Fruit fly (Drosophila melanogaster) whole organism, embryonic: ENCODE data around the gene CG8516.

ENCODE experiments used
- Adf1 ChIP-seq: fragments of 200-800 bp; sonication (Bioruptor generic); IDR thresholded peaks from 2 replicates; pipeline ENCODE4 v1.3.6; 2022; ENCODE audit warnings: missing biosample characterization, missing genetic modification characterization
- BEAF-32 ChIP-seq: fragments of 200-800 bp; sonication (Bioruptor generic); optimal IDR thresholded peaks from 3 replicates; lab custom pipeline; 2017; ENCODE audit warnings: missing biosample characterization, missing genetic modification characterization, mild to moderate bottlenecking, moderate library complexity, missing genetic modification reagents
- CG10543 ChIP-seq: fragments of 200-800 bp; sonication (Bioruptor generic); optimal IDR thresholded peaks from 3 replicates; lab custom pipeline; 2017; ENCODE audit warnings: missing biosample characterization, mild to moderate bottlenecking, missing genetic modification characterization, moderate library complexity
- CG10979 ChIP-seq: fragments of 200-800 bp; sonication (Bioruptor generic); optimal IDR thresholded peaks from 2 replicates; lab custom pipeline; 2018; ENCODE audit warnings: missing biosample characterization, mild to moderate bottlenecking, missing genetic modification characterization, moderate library complexity
- CG11247 ChIP-seq: fragments of 200-800 bp; sonication (Bioruptor generic); IDR thresholded peaks from 2 replicates; pipeline ENCODE4 v1.3.6; 2022; ENCODE audit warnings: missing biosample characterization, missing genetic modification characterization
- CG12155 ChIP-seq: fragments of 200-800 bp; sonication (Bioruptor generic); optimal IDR thresholded peaks from 3 replicates; lab custom pipeline; 2016; ENCODE audit warnings: missing biosample characterization, missing genetic modification characterization
- CG12659 ChIP-seq: fragments of 200-800 bp; sonication (Bioruptor generic); optimal IDR thresholded peaks from 3 replicates; lab custom pipeline; 2017; ENCODE audit warnings: mild to moderate bottlenecking, missing biosample characterization, missing genetic modification reagents, missing genetic modification characterization
- CG15514 ChIP-seq: fragments of 200-800 bp; sonication (Bioruptor generic); optimal IDR thresholded peaks from 3 replicates; lab custom pipeline; 2017; ENCODE audit warnings: missing biosample characterization, missing genetic modification characterization, mild to moderate bottlenecking, moderate library complexity, missing genetic modification reagents
- CG1602 ChIP-seq: fragments of 200-800 bp; sonication (Bioruptor generic); optimal IDR thresholded peaks from 3 replicates; lab custom pipeline; 2016; ENCODE audit warnings: missing biosample characterization, missing genetic modification characterization
- CG16813 ChIP-seq: fragments of 200-800 bp; sonication (Bioruptor generic); IDR thresholded peaks from 3 replicates; pipeline ENCODE4 v1.3.6; 2022; ENCODE audit warnings: missing biosample characterization, missing genetic modification characterization; ENCODE audit not compliant: partially characterized antibody
- CG17912 ChIP-seq: fragments of 200-800 bp; sonication (Bioruptor generic); optimal IDR thresholded peaks from 2 replicates; lab custom pipeline; 2018; ENCODE audit warnings: missing biosample characterization, mild to moderate bottlenecking, missing genetic modification characterization
- CG18599 ChIP-seq: fragments of 200-800 bp; sonication (Bioruptor generic); optimal IDR thresholded peaks from 3 replicates; lab custom pipeline; 2017; ENCODE audit warnings: missing biosample characterization, missing genetic modification characterization, mild to moderate bottlenecking, moderate library complexity, missing genetic modification reagents
- CG2120 ChIP-seq: fragments of 200-800 bp; sonication (Bioruptor generic); optimal IDR thresholded peaks from 3 replicates; lab custom pipeline; 2016; ENCODE audit warnings: missing biosample characterization, missing genetic modification characterization
- CG2678 ChIP-seq: fragments of 200-800 bp; sonication (Bioruptor generic); optimal IDR thresholded peaks from 3 replicates; lab custom pipeline; 2019; ENCODE audit warnings: missing biosample characterization, mild to moderate bottlenecking, missing genetic modification characterization, moderate library complexity
- CG3281 ChIP-seq: fragments of 200-800 bp; sonication (Bioruptor generic); optimal IDR thresholded peaks from 3 replicates; lab custom pipeline; 2017; ENCODE audit warnings: missing biosample characterization, mild to moderate bottlenecking, missing genetic modification characterization
- CG33557 ChIP-seq: fragments of 200-800 bp; sonication (Bioruptor generic); optimal IDR thresholded peaks from 2 replicates; lab custom pipeline; 2019; ENCODE audit warnings: missing biosample characterization, mild to moderate bottlenecking, missing genetic modification characterization, moderate library complexity
- CG34224 ChIP-seq: fragments of 200-800 bp; sonication (Bioruptor generic); IDR thresholded peaks from 3 replicates; pipeline ENCODE4 v1.3.6; 2022; ENCODE audit warnings: missing biosample characterization, missing genetic modification characterization; ENCODE audit not compliant: partially characterized antibody
- CG4424 ChIP-seq: fragments of 200-800 bp; sonication (Bioruptor generic); optimal IDR thresholded peaks from 3 replicates; lab custom pipeline; 2016; ENCODE audit warnings: missing biosample characterization, missing genetic modification characterization
- CG4820 ChIP-seq: fragments of 200-800 bp; sonication (Bioruptor generic); optimal IDR thresholded peaks from 3 replicates; lab custom pipeline; 2016; ENCODE audit warnings: missing biosample characterization, missing genetic modification characterization
- CG8478 ChIP-seq: fragments of >200 bp; optimal IDR thresholded peaks from 2 replicates; lab custom pipeline; 2018
- Fer3 ChIP-seq: fragments of 200-800 bp; sonication (Bioruptor generic); optimal IDR thresholded peaks from 2 replicates; lab custom pipeline; 2018; ENCODE audit warnings: missing biosample characterization, mild to moderate bottlenecking, missing genetic modification characterization, moderate library complexity
- HHEX ChIP-seq: fragments of 200-800 bp; sonication (Bioruptor generic); optimal IDR thresholded peaks from 3 replicates; lab custom pipeline; 2017; ENCODE audit warnings: missing biosample characterization, mild to moderate bottlenecking, missing genetic modification characterization, missing genetic modification reagents
- Hand ChIP-seq: fragments of 200-800 bp; sonication (Bioruptor generic); optimal IDR thresholded peaks from 2 replicates; lab custom pipeline; 2017; ENCODE audit warnings: mild to moderate bottlenecking, missing biosample characterization, missing genetic modification reagents, missing genetic modification characterization
- MTF-1 ChIP-seq: fragments of 200-800 bp; sonication (Bioruptor generic); optimal IDR thresholded peaks from 2 replicates; lab custom pipeline; 2018; ENCODE audit warnings: missing biosample characterization, mild to moderate bottlenecking, missing genetic modification characterization, borderline replicate concordance
- Neu2 ChIP-seq: fragments of 200-800 bp; sonication (Bioruptor generic); optimal IDR thresholded peaks from 3 replicates; lab custom pipeline; 2016; ENCODE audit warnings: missing biosample characterization, missing genetic modification characterization, borderline replicate concordance
- Oaz ChIP-seq: fragments of 200-800 bp; sonication (Bioruptor generic); IDR thresholded peaks from 2 replicates; pipeline ENCODE4 v1.3.6; 2022; ENCODE audit warnings: missing biosample characterization, missing genetic modification characterization
- Oli ChIP-seq: fragments of 200-800 bp; sonication (Bioruptor generic); optimal IDR thresholded peaks from 2 replicates; lab custom pipeline; 2018; ENCODE audit warnings: missing biosample characterization, mild to moderate bottlenecking, missing genetic modification characterization, moderate library complexity
- Pdp1 ChIP-seq, 2 experiments: fragments of 200-800 bp; sonication (Bioruptor generic); optimal IDR thresholded peaks; 3 replicates each; lab custom pipeline; 2016; ENCODE audit warnings: missing biosample characterization in 2 of 2, missing genetic modification characterization in 2 of 2, mild to moderate bottlenecking in 1 of 2, moderate library complexity in 1 of 2
- Six4 ChIP-seq: fragments of 200-800 bp; sonication (Bioruptor generic); optimal IDR thresholded peaks from 2 replicates; lab custom pipeline; 2016; ENCODE audit warnings: missing biosample characterization, missing genetic modification characterization
- ac ChIP-seq: fragments of 200-800 bp; sonication (Bioruptor generic); optimal IDR thresholded peaks from 3 replicates; lab custom pipeline; 2017; ENCODE audit warnings: missing biosample characterization, mild to moderate bottlenecking, missing genetic modification characterization
- chinmo ChIP-seq: fragments of 200-800 bp; sonication (Bioruptor generic); IDR thresholded peaks from 4 replicates; pipeline ENCODE4 v1.3.6; 2022; ENCODE audit warnings: missing biosample characterization, missing genetic modification characterization; ENCODE audit not compliant: partially characterized antibody
- chn ChIP-seq: fragments of 200-800 bp; sonication (Bioruptor generic); optimal IDR thresholded peaks from 2 replicates; lab custom pipeline; 2016; ENCODE audit warnings: missing biosample characterization, missing genetic modification characterization
- dimm ChIP-seq: fragments of 200-800 bp; sonication (Bioruptor generic); IDR thresholded peaks from 2 replicates; pipeline ENCODE4 v1.3.6; 2022; ENCODE audit warnings: missing biosample characterization, missing genetic modification characterization
- dysf ChIP-seq: fragments of 200-800 bp; sonication (Bioruptor generic); IDR thresholded peaks from 3 replicates; pipeline ENCODE4 v1.3.6; 2022; ENCODE audit warnings: missing biosample characterization, missing genetic modification characterization
- eve ChIP-seq, 2 experiments: fragments of >200 bp; optimal IDR thresholded peaks; 2 replicates each; lab custom pipeline; 2017; ENCODE audit warnings: missing biosample characterization in 2 of 2, missing genetic modification characterization in 2 of 2
- fd3F ChIP-seq: fragments of 200-800 bp; sonication (Bioruptor generic); optimal IDR thresholded peaks from 2 replicates; lab custom pipeline; 2018; ENCODE audit warnings: missing biosample characterization, mild to moderate bottlenecking, missing genetic modification characterization, moderate library complexity
- gce ChIP-seq: fragments of 200-800 bp; sonication (Bioruptor generic); IDR thresholded peaks from 3 replicates; pipeline ENCODE4 v1.3.6; 2022; ENCODE audit warnings: missing biosample characterization, missing genetic modification characterization
- gcm ChIP-seq: fragments of 200-800 bp; sonication (Bioruptor generic); optimal IDR thresholded peaks from 2 replicates; lab custom pipeline; 2019; ENCODE audit warnings: missing biosample characterization, mild to moderate bottlenecking, missing genetic modification characterization, moderate library complexity
- grn ChIP-seq: fragments of 200-800 bp; sonication (Bioruptor generic); optimal IDR thresholded peaks from 3 replicates; lab custom pipeline; 2017; ENCODE audit warnings: missing biosample characterization, missing genetic modification characterization
- gsb ChIP-seq: fragments of 200-800 bp; sonication (Bioruptor generic); IDR thresholded peaks from 2 replicates; pipeline ENCODE4 v1.3.6; 2022; ENCODE audit warnings: missing biosample characterization, missing genetic modification characterization
- klu ChIP-seq: fragments of 200-800 bp; sonication (Bioruptor generic); IDR thresholded peaks from 2 replicates; pipeline ENCODE4 v1.3.6; 2022; ENCODE audit warnings: missing biosample characterization, missing genetic modification characterization
- luna ChIP-seq: fragments of 200-800 bp; sonication (Bioruptor generic); optimal IDR thresholded peaks from 2 replicates; lab custom pipeline; 2016; ENCODE audit warnings: missing biosample characterization, missing genetic modification characterization
- pfk ChIP-seq: fragments of 200-800 bp; sonication (Bioruptor generic); optimal IDR thresholded peaks from 2 replicates; lab custom pipeline; 2018; ENCODE audit warnings: missing biosample characterization, mild to moderate bottlenecking, missing genetic modification characterization, moderate library complexity
- psq ChIP-seq: fragments of 200-800 bp; sonication (Bioruptor generic); optimal IDR thresholded peaks from 2 replicates; lab custom pipeline; 2017; ENCODE audit warnings: missing biosample characterization, missing genetic modification characterization
- row ChIP-seq: fragments of 200-800 bp; sonication (Bioruptor generic); IDR thresholded peaks from 3 replicates; pipeline ENCODE4 v1.3.6; 2022; ENCODE audit warnings: missing biosample characterization, missing genetic modification characterization
- shn ChIP-seq: fragments of 200-800 bp; sonication (Bioruptor generic); optimal IDR thresholded peaks from 3 replicates; lab custom pipeline; 2016; ENCODE audit warnings: missing biosample characterization, missing genetic modification characterization
- tll ChIP-seq, 2 experiments: fragments of 200-800 bp in 1 of 2; fragments of >200 bp in 1 of 2; sonication (Bioruptor generic) in 1 of 2; optimal IDR thresholded peaks; 2 replicates each; lab custom pipeline; 2017 to 2019; ENCODE audit warnings: missing biosample characterization in 2 of 2, missing genetic modification characterization in 2 of 2, mild to moderate bottlenecking in 1 of 2, moderate library complexity in 1 of 2
- trem ChIP-seq: fragments of 200-800 bp; optimal IDR thresholded peaks from 3 replicates; lab custom pipeline; 2019; ENCODE audit warnings: missing biosample characterization, mild to moderate bottlenecking, missing genetic modification characterization, moderate library complexity
- zen2 ChIP-seq: fragments of 200-800 bp; sonication (Bioruptor generic); IDR thresholded peaks from 3 replicates; pipeline ENCODE4 v1.3.6; 2022; ENCODE audit warnings: missing biosample characterization, missing genetic modification characterization; ENCODE audit not compliant: partially characterized antibody

Gene CG8516

DNA sequence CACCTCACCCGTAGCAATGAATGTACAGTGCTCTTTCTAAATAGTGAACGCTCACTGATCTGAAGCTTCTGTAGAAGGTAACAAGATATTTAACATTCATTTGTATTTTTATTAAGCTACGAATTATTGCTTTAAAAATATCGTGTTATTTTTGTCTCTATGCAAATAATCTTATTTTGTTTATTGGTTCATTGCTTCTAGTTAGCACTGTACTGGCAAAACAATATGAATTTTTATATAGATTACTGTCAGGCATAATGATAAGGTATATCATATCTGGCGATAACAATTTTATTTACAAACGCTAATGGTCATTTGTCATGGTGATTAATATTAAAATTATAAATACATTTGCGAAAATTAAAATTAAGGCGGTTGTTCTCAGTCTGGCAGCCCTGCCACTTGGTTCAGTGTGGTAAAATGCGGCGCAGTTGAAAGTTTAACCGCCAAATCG lies 21.5 kb upstream of the CG8516 start, which contains the start of gene CG9471 (continued):
- TF ChIP-seq psq (GFP tag; lab: Kevin White, UChicago) (peak; percentile 57), CG15514 (GFP tag; lab: Kevin White, UChicago) (peak; percentile 87), Neu2 (GFP tag; lab: Kevin White, UChicago) (peak; percentile 65), grn (GFP tag; lab: Kevin White, UChicago) (peak; percentile 82), CG4820 (GFP tag; lab: Kevin White, UChicago) (peak; percentile 89), Six4 (GFP tag; lab: Kevin White, UChicago) (peak; percentile 88), dimm (peak; percentile 68; the same call in 1 of the 2 replicates), trem (tag; lab: Kevin White, UChicago) (peak; percentile 90), eve (GFP tag; optimal IDR thresholded peaks at IDR 0.05; lab: Kevin White, UChicago) (no peak), Pdp1 (GFP tag; optimal IDR thresholded peaks at IDR 0.05; lab: Kevin White, UChicago) (peak; percentile 88 to 92), CG10979 (tag; lab: Kevin White, UChicago) (peak; percentile 86), tll (GFP tag; optimal IDR thresholded peaks at IDR 0.05; lab: Kevin White, UChicago) (no peak), CG33557 (GFP tag; lab: Kevin White, UChicago) (peak; percentile 82), gce (peak; percentile 80; the same call in 2 of the 3 replicates), gsb (peak; percentile 80), CG34224 (GFP tag; lab: Robert Waterston, UW) (no peak), CG4424 (GFP tag; lab: Kevin White, UChicago) (peak; percentile 91), Oaz (GFP tag; lab: Robert Waterston, UW) (peak; percentile 80), CG8478 (lab: Kevin White, UChicago) (no peak), Oli (tag; lab: Kevin White, UChicago) (peak; percentile 89), BEAF-32 (peak; percentile 37), Adf1 (GFP tag; lab: Robert Waterston, UW) (peak; percentile 71), CG1602 (GFP tag; lab: Kevin White, UChicago) (peak; percentile 87), CG16813 (GFP tag; lab: Robert Waterston, UW) (0 out of 3 replicates have a peak, but pooled peaks have one; percentile 24), MTF-1 (peak; percentile 64), CG3281 (GFP tag; lab: Kevin White, UChicago) (peak; percentile 93), CG17912 (GFP tag; lab: Kevin White, UChicago) (peak; percentile 77), zen2 (no peak), CG12155 (GFP tag; lab: Kevin White, UChicago) (peak; percentile 93), CG2678 (tag; lab: Kevin White, UChicago) (peak; percentile 95), ac (peak; percentile 29), HHEX (GFP tag; lab: Kevin White, UChicago) (peak; percentile 93), CG18599 (peak; percentile 94), fd3F (GFP tag; lab: Kevin White, UChicago) (peak; percentile 89), chinmo (GFP tag; lab: Robert Waterston, UW) (no peak), row (GFP tag; lab: Robert Waterston, UW) (peak; percentile 98), chn (peak; percentile 90), gcm (GFP tag; lab: Kevin White, UChicago) (peak; percentile 94), pfk (GFP tag; lab: Kevin White, UChicago) (peak; percentile 25), luna (GFP tag; lab: Kevin White, UChicago) (peak; percentile 72), CG12659 (GFP tag; lab: Kevin White, UChicago) (peak; percentile 93), Fer3 (tag; lab: Kevin White, UChicago) (peak; percentile 94), CG10543 (peak; percentile 94), dysf (GFP tag; lab: Robert Waterston, UW) (peak; percentile 94), Hand (GFP tag; lab: Kevin White, UChicago) (peak; percentile 93), klu (GFP tag; lab: Robert Waterston, UW) (peak; percentile 82), CG2120 (GFP tag; lab: Kevin White, UChicago) (peak; percentile 96), shn (peak; percentile 79), CG11247 (GFP tag; lab: Robert Waterston, UW) (peak; percentile 90)
